Worm (Caenorhabditis elegans) whole organism, early embryonic: Measurements from ENCODE around the gene str-48.

ENCODE experiments used
- B0310.2 ChIP-seq: sonication (generic microtip); optimal IDR thresholded peaks from 2 replicates; lab custom pipeline; 2016; ENCODE audit warnings: mild to moderate bottlenecking, missing genetic modification characterization, missing compliant biosample characterization
- F13C5.2 ChIP-seq: sonication (generic microtip); optimal IDR thresholded peaks from 2 replicates; lab custom pipeline; 2017; ENCODE audit warnings: mild to moderate bottlenecking, missing genetic modification characterization, inconsistent platforms, missing compliant biosample characterization
- aly-1 ChIP-seq: sonication (generic microtip); optimal IDR thresholded peaks from 2 replicates; lab custom pipeline; 2016; ENCODE audit warnings: missing genetic modification characterization, missing compliant biosample characterization
- ama-1 ChIP-seq: fragments of 150-350 bp; optimal IDR thresholded peaks from 2 replicates; lab custom pipeline; 2014
- ceh-13 ChIP-seq: fragments of 200-800 bp; sonication (Bioruptor generic); optimal IDR thresholded peaks from 2 replicates; lab custom pipeline; 2018; ENCODE audit warnings: mild to moderate bottlenecking, missing genetic modification characterization, missing compliant biosample characterization
- ceh-36 ChIP-seq: sonication (generic microtip); optimal IDR thresholded peaks from 2 replicates; lab custom pipeline; 2016; ENCODE audit warnings: missing genetic modification characterization, inconsistent platforms, missing compliant biosample characterization
- ets-7 ChIP-seq: sonication (generic microtip); optimal IDR thresholded peaks from 2 replicates; lab custom pipeline; 2016; ENCODE audit warnings: missing genotype, missing genetic modification characterization, missing compliant biosample characterization
- flt-1 ChIP-seq: fragments of 200-800 bp; sonication (Bioruptor generic); IDR thresholded peaks from 2 replicates; pipeline ENCODE4 v1.3.6; 2022; ENCODE audit warnings: missing genetic modification characterization, missing compliant biosample characterization
- hmbx-1 ChIP-seq: sonication (generic microtip); optimal IDR thresholded peaks from 2 replicates; lab custom pipeline; 2016; ENCODE audit warnings: mild to moderate bottlenecking, missing genetic modification characterization, missing compliant biosample characterization
- hmg-4 ChIP-seq: fragments of 200-800 bp; sonication (Bioruptor generic); optimal IDR thresholded peaks from 2 replicates; lab custom pipeline; 2018; ENCODE audit warnings: mild to moderate bottlenecking, missing genetic modification characterization, missing compliant biosample characterization
- hnd-1 ChIP-seq: sonication (generic microtip); optimal IDR thresholded peaks from 2 replicates; lab custom pipeline; 2016; ENCODE audit warnings: missing genetic modification characterization, missing compliant biosample characterization
- pes-1 ChIP-seq: fragments of 200-800 bp; sonication (Bioruptor generic); IDR thresholded peaks from 2 replicates; pipeline ENCODE4 v1.3.6; 2022; ENCODE audit warnings: missing genetic modification reagents, missing genetic modification characterization, missing compliant biosample characterization
- scrt-1 ChIP-seq: fragments of 200-800 bp; sonication (Bioruptor generic); IDR thresholded peaks from 2 replicates; pipeline ENCODE4 v1.3.6; 2022; ENCODE audit warnings: missing genetic modification characterization, missing compliant biosample characterization
- sea-1 ChIP-seq: fragments of 200-800 bp; sonication (Bioruptor generic); conservative IDR thresholded peaks from 2 replicates; pipeline ENCODE4 v1.3.6; 2022; ENCODE audit warnings: missing genetic modification characterization, missing compliant biosample characterization
- tbx-11 ChIP-seq: fragments of 200-800 bp; sonication (Bioruptor generic); IDR thresholded peaks from 2 replicates; pipeline ENCODE4 v1.3.6; 2022; ENCODE audit warnings: missing genetic modification characterization, missing compliant biosample characterization
- tbx-37 ChIP-seq: fragments of 200-800 bp; sonication (Bioruptor generic); conservative IDR thresholded peaks from 2 replicates; pipeline ENCODE4 v1.3.6; 2022; ENCODE audit warnings: missing genetic modification reagents, missing genetic modification characterization, missing compliant biosample characterization
- tra-4 ChIP-seq: sonication (generic microtip); optimal IDR thresholded peaks from 2 replicates; lab custom pipeline; 2017; ENCODE audit warnings: missing genetic modification characterization, missing compliant biosample characterization

str-48 gene

ce11 chrIV:7094216-7094758 is 27.5 kb upstream of the str-48 start, which contains the start of gene deb-1:
deb-1 (minus strand) TSS chrIV:7094266.
- TF ChIP-seq hmg-4 (GFP tag; lab: Kevin White, UChicago) (no peak), B0310.2 (tag; lab: Kevin White, UChicago) (no peak), hmbx-1 (tag; lab: Kevin White, UChicago) (no peak), ets-7 (tag; lab: Kevin White, UChicago) (no peak), scrt-1 (no peak), tbx-11 (GFP tag; lab: Robert Waterston, UW) (no peak), pes-1 (GFP tag; lab: Robert Waterston, UW) (no peak), tra-4 (no peak), ama-1 (no peak)

ce11 chrIV:7095396-7095964 is 26.3 kb upstream of the str-48 start:
- TF ChIP-seq flt-1 (no peak), scrt-1 (no peak), ets-7 (tag; lab: Kevin White, UChicago) (no peak), ama-1 (no peak), sea-1 (GFP tag; lab: Robert Waterston, UW) (no peak), F13C5.2 (tag; lab: Kevin White, UChicago) (no peak), aly-1 (no peak), hmg-4 (GFP tag; lab: Kevin White, UChicago) (no peak), ceh-13 (GFP tag; lab: Kevin White, UChicago) (no peak), hnd-1 (tag; lab: Kevin White, UChicago) (no peak), tbx-37 (GFP tag; lab: Robert Waterston, UW) (no peak), ceh-36 (no peak), hmbx-1 (tag; lab: Kevin White, UChicago) (no peak), B0310.2 (tag; lab: Kevin White, UChicago) (no peak), tra-4 (no peak), tbx-11 (GFP tag; lab: Robert Waterston, UW) (no peak)

- TF ChIP-seq hmg-4 (GFP tag; lab: Kevin White, UChicago), result no peak
- no peak for TF ChIP-seq ceh-13 (GFP tag; lab: Kevin White, UChicago)
- TF ChIP-seq hnd-1 (tag; lab: Kevin White, UChicago), result no peak
- no peak for TF ChIP-seq ceh-36
- no peak for TF ChIP-seq tra-4
- no peak for TF ChIP-seq aly-1
These were observed 25.7 kb upstream of the str-48 start for ce11 chrIV:7096097-7096496.

ce11 chrIV:7097450-7097849 is 24.4 kb upstream of the str-48 start:
- TF ChIP-seq sea-1 (GFP tag; lab: Robert Waterston, UW), result no peak
- TF ChIP-seq tbx-11 (GFP tag; lab: Robert Waterston, UW), result no peak
- TF ChIP-seq ceh-13 (GFP tag; lab: Kevin White, UChicago), result no peak
- no peak for TF ChIP-seq hnd-1 (tag; lab: Kevin White, UChicago)
- no peak for TF ChIP-seq ceh-36
- no peak for TF ChIP-seq tra-4
- TF ChIP-seq flt-1, result no peak
- no peak for TF ChIP-seq pes-1 (GFP tag; lab: Robert Waterston, UW)
- TF ChIP-seq ama-1, result no peak
- TF ChIP-seq scrt-1, result no peak
- TF ChIP-seq hmbx-1 (tag; lab: Kevin White, UChicago), result no peak
- TF ChIP-seq ets-7 (tag; lab: Kevin White, UChicago), result no peak
- TF ChIP-seq B0310.2 (tag; lab: Kevin White, UChicago), result no peak
- TF ChIP-seq F13C5.2 (tag; lab: Kevin White, UChicago), result no peak
- no peak for TF ChIP-seq tbx-37 (GFP tag; lab: Robert Waterston, UW)
- TF ChIP-seq aly-1, result no peak
- TF ChIP-seq hmg-4 (GFP tag; lab: Kevin White, UChicago), result no peak

ce11 chrIV:7098509-7099065 is 23.2 kb upstream of the str-48 start, which contains the start of gene ZC477.4:
ZC477.4 (minus strand) TSS chrIV:7098784.
- TF ChIP-seq ceh-36 (no peak), hmg-4 (GFP tag; lab: Kevin White, UChicago) (peak; percentile 21)

ce11 chrIV:7099377-7099776 is 22.4 kb upstream of the str-48 start:
- TF ChIP-seq ceh-13 (GFP tag; lab: Kevin White, UChicago) (no peak), sea-1 (GFP tag; lab: Robert Waterston, UW) (no peak), flt-1 (no peak), pes-1 (GFP tag; lab: Robert Waterston, UW) (no peak), hnd-1 (tag; lab: Kevin White, UChicago) (no peak), scrt-1 (no peak), aly-1 (no peak)

- no peak for TF ChIP-seq scrt-1
- no peak for TF ChIP-seq hmg-4 (GFP tag; lab: Kevin White, UChicago)
- TF ChIP-seq ceh-36, result no peak
- no peak for TF ChIP-seq pes-1 (GFP tag; lab: Robert Waterston, UW)
- TF ChIP-seq ceh-13 (GFP tag; lab: Kevin White, UChicago), result no peak
- TF ChIP-seq hmbx-1 (tag; lab: Kevin White, UChicago), result no peak
- no peak for TF ChIP-seq tbx-37 (GFP tag; lab: Robert Waterston, UW)
- no peak for TF ChIP-seq aly-1
- no peak for TF ChIP-seq tra-4
- TF ChIP-seq flt-1, result no peak
- no peak for TF ChIP-seq tbx-11 (GFP tag; lab: Robert Waterston, UW)
- TF ChIP-seq sea-1 (GFP tag; lab: Robert Waterston, UW), result no peak
- no peak for TF ChIP-seq B0310.2 (tag; lab: Kevin White, UChicago)
These were observed 18.6 kb upstream of the str-48 start, which contains the start of the genes rde-8 and ZC477.3 for ce11 chrIV:7103211-7103679. rde-8 (minus strand) TSS chrIV:7103261. ZC477.3 (plus strand) TSS chrIV:7103492.
